Worm (Caenorhabditis elegans) whole organism, dauer: ENCODE results near the gene nhr-243.

ENCODE experiments used
- unc-62 ChIP-seq: sonication (generic microtip); optimal IDR thresholded peaks from 2 replicates; lab custom pipeline; 2017; ENCODE audit warnings: missing biosample characterization, missing genetic modification reagents, missing genetic modification characterization

Gene nhr-243

ce11 chrV:18900437-18900836 is at the start of gene nhr-243:
Gene nhr-243 (minus strand): TSS chrV:18900537.
- no peak for TF ChIP-seq unc-62

ce11 chrV:18940341-18940740 is 40.0 kb upstream of the nhr-243 start, which contains the start of gene Y80D3A.8:
Gene Y80D3A.8 (plus strand): TSS chrV:18940641.
- TF ChIP-seq unc-62 = no peak

- no peak for TF ChIP-seq unc-62
These were observed 37.2 kb upstream of the nhr-243 start for ce11 chrV:18937578-18937977.

- no peak for TF ChIP-seq unc-62
These were observed 34.2 kb upstream of the nhr-243 start for ce11 chrV:18934539-18934938.

ce11 chrV:18931279-18931678 is 30.9 kb upstream of the nhr-243 start, which contains the start of gene ptr-22:
Gene ptr-22 (minus strand): TSS chrV:18931379.
- no peak for TF ChIP-seq unc-62

- TF ChIP-seq unc-62 = no peak
These were observed 30.4 kb upstream of the nhr-243 start for ce11 chrV:18930748-18931147.

- TF ChIP-seq unc-62 = no peak
These were observed 17.1 kb upstream of the nhr-243 start for ce11 chrV:18917396-18917795.

ce11 chrV:18913120-18913519 is 12.8 kb upstream of the nhr-243 start:
- no peak for TF ChIP-seq unc-62

ce11 chrV:18912555-18912954 is 12.2 kb upstream of the nhr-243 start:
- no peak for TF ChIP-seq unc-62

ce11 chrV:18911736-18912135 is 11.4 kb upstream of the nhr-243 start, which contains the start of gene cyp-42A1:
Gene cyp-42A1 (plus strand): TSS chrV:18912036.
- no peak for TF ChIP-seq unc-62

- no peak for TF ChIP-seq unc-62
These were observed 9.3 kb upstream of the nhr-243 start for ce11 chrV:18909682-18910081.

ce11 chrV:18907519-18907918 is 7.2 kb upstream of the nhr-243 start:
- no peak for TF ChIP-seq unc-62

- TF ChIP-seq unc-62 = no peak
These were observed 3.1 kb upstream of the nhr-243 start, which contains the start of gene mihp-2 for ce11 chrV:18903472-18903871. Gene mihp-2 (plus strand): TSS chrV:18903772.

- TF ChIP-seq unc-62 = no peak
These were observed 1.2 kb upstream of the nhr-243 start for ce11 chrV:18901530-18901929.

ce11 chrV:18894924-18895388 is 5.4 kb downstream of the nhr-243 start, which contains the start of gene emb-4:
Gene emb-4 (minus strand): TSS chrV:18894974.
- no peak for TF ChIP-seq unc-62

- no peak for TF ChIP-seq unc-62
These were observed 26.5 kb downstream of the nhr-243 start, which contains the start of gene ceh-51 for ce11 chrV:18873833-18874232. Gene ceh-51 (plus strand): TSS chrV:18874133.

- no peak for TF ChIP-seq unc-62
These were observed 29.4 kb downstream of the nhr-243 start for ce11 chrV:18870955-18871354.

ce11 chrV:18868517-18868916 is 31.8 kb downstream of the nhr-243 start:
- no peak for TF ChIP-seq unc-62

ce11 chrV:18859121-18859520 is 41.2 kb downstream of the nhr-243 start, which contains the start of gene wars-1:
Gene wars-1 (minus strand): TSS chrV:18859221.
- no peak for TF ChIP-seq unc-62
